Fruit fly (Drosophila melanogaster) whole organism: ENCODE data around the gene SNRPG.

ENCODE experiments used
- CG8478 ChIP-seq: fragments of >200 bp; optimal IDR thresholded peaks from 2 replicates; lab custom pipeline; 2018; ENCODE audit warnings: inconsistent platforms
- Dll ChIP-seq: fragments of >200 bp; optimal IDR thresholded peaks from 2 replicates; lab custom pipeline; 2017
- EcR ChIP-seq, 2 experiments: fragments of >200 bp; optimal IDR thresholded peaks; 2 replicates each; lab custom pipeline; 2017; ENCODE audit warnings: missing biosample characterization in 2 of 2, missing genetic modification characterization in 2 of 2, missing genetic modification reagents in 2 of 2
- pan ChIP-seq: fragments of >200 bp; optimal IDR thresholded peaks from 2 replicates; lab custom pipeline; 2017
- psq ChIP-seq: fragments of >200 bp; optimal IDR thresholded peaks from 2 replicates; lab custom pipeline; 2017
- usp ChIP-seq: fragments of >200 bp; optimal IDR thresholded peaks from 2 replicates; lab custom pipeline; 2017; ENCODE audit warnings: missing biosample characterization, missing genetic modification characterization, mixed read lengths

DNA sequence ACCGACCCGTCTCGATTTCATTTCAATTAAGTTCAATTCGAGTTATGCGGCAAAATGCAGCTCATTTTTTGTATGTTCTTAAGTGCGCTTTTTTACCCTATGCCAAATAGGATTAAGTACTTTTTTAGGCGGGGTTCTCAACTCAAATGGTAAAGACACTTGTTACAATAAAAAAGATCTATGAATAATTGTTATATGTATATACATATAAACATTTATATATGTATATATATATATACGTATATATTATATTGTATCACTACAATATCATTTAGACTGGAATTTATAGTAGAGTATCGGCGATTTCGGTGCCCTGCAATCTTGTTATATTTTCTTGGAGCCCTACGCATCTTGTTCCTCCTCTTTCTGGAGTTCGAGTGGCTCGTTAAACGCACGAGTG lies 49.7 kb upstream of the SNRPG start:
- TF ChIP-seq usp (no peak), Dll (no peak), psq (lab: Kevin White, UChicago) (no peak), EcR (GFP tag; optimal IDR thresholded peaks at IDR 0.05; lab: Kevin White, UChicago) (no peak), pan (lab: Kevin White, UChicago) (no peak), CG8478 (no peak)
